Fruit fly (Drosophila melanogaster): ENCODE results near the gene CG4669.
A peak's percentile ranks its signal among the peaks of the same experiment; 100 is the strongest.

Gene CG4669

DNA sequence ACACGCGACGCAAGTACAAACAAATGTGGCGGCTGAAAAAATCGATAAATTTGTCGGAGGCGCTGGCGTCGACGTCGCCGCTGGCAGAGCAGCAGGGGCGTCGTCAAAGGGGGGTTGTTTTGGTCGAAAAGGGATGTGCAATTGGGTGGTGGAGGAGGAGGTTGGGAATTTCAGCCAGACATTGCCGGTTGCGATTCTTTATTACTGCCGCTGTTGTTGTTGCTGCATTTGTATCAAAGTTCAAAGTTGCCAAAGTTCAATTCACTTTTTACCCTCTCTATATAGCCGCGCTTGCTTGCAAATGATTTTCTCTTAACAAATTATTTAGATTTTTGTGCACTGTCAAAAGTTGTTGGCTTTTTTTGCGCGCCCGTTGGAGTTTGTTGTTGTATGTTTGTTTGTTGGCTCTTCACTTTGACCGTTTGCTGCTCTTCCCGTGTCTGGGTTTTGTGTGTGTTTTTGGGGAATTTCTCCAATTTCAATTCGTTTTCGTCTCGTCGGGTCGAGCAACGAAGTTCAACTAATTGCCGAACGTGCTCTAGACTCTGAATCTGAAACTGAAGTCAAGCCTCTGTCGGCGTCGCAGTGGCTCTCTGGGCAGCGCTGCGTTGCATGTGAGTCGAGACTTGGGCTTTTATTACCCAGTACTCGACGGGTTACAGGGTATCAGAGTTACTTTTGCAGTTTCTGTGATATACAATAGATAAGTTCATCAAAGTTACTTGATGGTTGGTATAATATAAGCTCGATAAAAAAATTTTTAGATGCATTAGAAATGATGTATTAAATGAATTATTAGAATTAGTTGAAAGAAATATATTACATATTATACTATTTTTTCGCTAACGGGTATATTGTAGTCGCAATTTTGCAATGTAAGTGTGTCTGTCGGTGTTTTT is 13.9 kb downstream of the CG4669 start (continued):
- TF ChIP-seq Atf-2 (GFP tag; optimal IDR thresholded peaks at IDR 0.05), result peak; percentile 26
- no peak for TF ChIP-seq CG42726 (GFP tag; IDR thresholded peaks at IDR 0.05; ENCODE audit: partially characterized antibody)
- peak; percentile 18; the same call in 1 of the 2 replicates for TF ChIP-seq CG32532 (GFP tag; IDR thresholded peaks at IDR 0.05)
- TF ChIP-seq Optix (GFP tag; IDR thresholded peaks at IDR 0.05), result peak; percentile 82
- TF ChIP-seq sc (optimal IDR thresholded peaks at IDR 0.05), result no peak
- peak; percentile 16 for TF ChIP-seq sc (GFP tag; optimal IDR thresholded peaks at IDR 0.05)
- no peak for TF ChIP-seq CG1832 (GFP tag; optimal IDR thresholded peaks at IDR 0.05)
- peak; percentile 46; the same call in 2 of the 3 replicates for TF ChIP-seq croc (GFP tag; conservative IDR thresholded peaks at IDR 0.05)
- no peak for TF ChIP-seq Neu2 (GFP tag; optimal IDR thresholded peaks at IDR 0.05; ENCODE audit: borderline replicate concordance)
- TF ChIP-seq nerfin-2 (GFP tag; IDR thresholded peaks at IDR 0.05; ENCODE audit: partially characterized antibody), result no peak
- peak; percentile 37 for TF ChIP-seq CG6654 (GFP tag; optimal IDR thresholded peaks at IDR 0.05)
- peak; percentile 38 for TF ChIP-seq sug (tag; optimal IDR thresholded peaks at IDR 0.05)
- TF ChIP-seq CG18599 (GFP tag; optimal IDR thresholded peaks at IDR 0.05), result peak; percentile 75
- TF ChIP-seq CG17612 (GFP tag; IDR thresholded peaks at IDR 0.05), result no peak
- TF ChIP-seq Lpt (GFP tag; optimal IDR thresholded peaks at IDR 0.05), result no peak
- TF ChIP-seq aop (GFP tag; IDR thresholded peaks at IDR 0.05), result no peak
- TF ChIP-seq ken (GFP tag; IDR thresholded peaks at IDR 0.05), result peak; percentile 75; the same call in 2 of the 3 replicates
- TF ChIP-seq CG4404 (GFP tag; IDR thresholded peaks at IDR 0.05), result 0 out of 2 replicates have a peak, but pooled peaks have one; percentile 40
- peak; percentile 28 for TF ChIP-seq Camta (GFP tag; optimal IDR thresholded peaks at IDR 0.05)
- peak; percentile 43 for TF ChIP-seq cwo (GFP tag; optimal IDR thresholded peaks at IDR 0.05)
- TF ChIP-seq CG15514 (GFP tag; optimal IDR thresholded peaks at IDR 0.05), result peak; percentile 50
- TF ChIP-seq CG17829 (tag; optimal IDR thresholded peaks at IDR 0.05), result peak; percentile 42
- peak; percentile 11 for TF ChIP-seq HmgZ (tag; optimal IDR thresholded peaks at IDR 0.05)
- TF ChIP-seq CG14667 (GFP tag; IDR thresholded peaks at IDR 0.05), result peak; percentile 50; the same call in 1 of the 2 replicates
- TF ChIP-seq CG9727 (GFP tag; optimal IDR thresholded peaks at IDR 0.05), result peak; percentile 51
- peak; percentile 65 for TF ChIP-seq grau (tag; optimal IDR thresholded peaks at IDR 0.05)
- TF ChIP-seq ap (GFP tag; IDR thresholded peaks at IDR 0.05), result 0 out of 2 replicates have a peak, but pooled peaks have one; percentile 19
- no peak for TF ChIP-seq CG6854 (GFP tag; optimal IDR thresholded peaks at IDR 0.05)
- TF ChIP-seq Nf-YB (GFP tag; optimal IDR thresholded peaks at IDR 0.05), result peak; percentile 4
- no peak for TF ChIP-seq Bgb (GFP tag; IDR thresholded peaks at IDR 0.05; ENCODE audit: partially characterized antibody)
- peak; percentile 85 for TF ChIP-seq Adf1 (GFP tag; IDR thresholded peaks at IDR 0.05)
- TF ChIP-seq CG3281 (GFP tag; optimal IDR thresholded peaks at IDR 0.05), result peak; percentile 50
- TF ChIP-seq CG13894 (tag; optimal IDR thresholded peaks at IDR 0.05), result no peak
- peak; percentile 63 for TF ChIP-seq CG9215 (GFP tag; IDR thresholded peaks at IDR 0.05)
- no peak for TF ChIP-seq CG11085 (GFP tag; IDR thresholded peaks at IDR 0.05)
- no peak for TF ChIP-seq CG15696 (tag; optimal IDR thresholded peaks at IDR 0.05)
- TF ChIP-seq bsh (GFP tag; optimal IDR thresholded peaks at IDR 0.05), result peak; percentile 40 to 43
- TF ChIP-seq repo (GFP tag; optimal IDR thresholded peaks at IDR 0.05), result peak; percentile 50
- TF ChIP-seq gro (GFP tag; optimal IDR thresholded peaks at IDR 0.05), result peak; percentile 9
- no peak for TF ChIP-seq Dref (GFP tag; IDR thresholded peaks at IDR 0.05)
- no peak for TF ChIP-seq Spps (tag; optimal IDR thresholded peaks at IDR 0.05)
- peak; percentile 6 for TF ChIP-seq CG13123 (GFP tag; optimal IDR thresholded peaks at IDR 0.05)
- TF ChIP-seq B-H1 (GFP tag; IDR thresholded peaks at IDR 0.05), result peak; percentile 53; the same call in 2 of the 3 replicates
- peak; percentile 63 for TF ChIP-seq esg (GFP tag; conservative IDR thresholded peaks at IDR 0.05)
- peak; percentile 11 for TF ChIP-seq NC2β (GFP tag; optimal IDR thresholded peaks at IDR 0.05)
- TF ChIP-seq CG2120 (GFP tag; optimal IDR thresholded peaks at IDR 0.05), result peak; percentile 76
- TF ChIP-seq maf-S (GFP tag; optimal IDR thresholded peaks at IDR 0.05), result peak; percentile 45
- peak; percentile 69; the same call in 1 of the 2 replicates for TF ChIP-seq stc (GFP tag; IDR thresholded peaks at IDR 0.05)
- TF ChIP-seq usp (GFP tag; optimal IDR thresholded peaks at IDR 0.05), result no peak

All from whole organism, embryonic.